In the genomic region with DNA sequence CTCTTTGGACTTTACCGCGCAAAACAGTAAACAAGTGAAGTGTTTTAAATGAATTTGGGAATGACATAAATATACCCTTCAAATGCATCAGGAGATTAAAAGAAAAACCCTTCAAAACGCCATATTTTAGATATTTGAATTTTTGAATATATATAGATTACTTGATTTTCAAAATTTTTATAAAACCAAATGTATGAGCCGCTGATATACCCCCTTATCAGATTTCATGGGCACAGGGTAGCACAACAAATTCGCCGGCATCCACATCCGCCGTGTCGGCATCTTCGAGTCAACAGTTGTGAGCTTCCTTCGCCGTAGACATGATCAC, we compare ENCODE assay signal across 1 fruit fly cellular context.
TF ChIP-seq lines count a peak whose summit lies in the region.

A gene (plus strand): TSS at position 304 of the 328 bp plus-strand sequence.

TF ChIP-seq in whole organism, embryonic, 481 proteins besides CTCF, POLR2A, EP300 and RAD21 (continued from another document and continues in another):
- TF ChIP-seq CG8290 (GFP tag; optimal IDR thresholded peaks at IDR 0.05; lab: Kevin White, UChicago) (no peak), CG8290 (tag; optimal IDR thresholded peaks at IDR 0.05; lab: Kevin White, UChicago) (no peak), CG2120 (GFP tag; optimal IDR thresholded peaks at IDR 0.05; lab: Kevin White, UChicago) (peak; percentile 70), CG1792 (GFP tag; optimal IDR thresholded peaks at IDR 0.05; lab: Kevin White, UChicago) (no peak), tx (GFP tag; optimal IDR thresholded peaks at IDR 0.05; lab: Kevin White, UChicago) (no peak), rib (GFP tag; IDR thresholded peaks at IDR 0.05; lab: Robert Waterston, UW) (no peak), Stat92E (GFP tag; optimal IDR thresholded peaks at IDR 0.05; lab: Kevin White, UChicago) (no peak), CG15696 (tag; optimal IDR thresholded peaks at IDR 0.05; lab: Kevin White, UChicago) (no peak), CG13424 (tag; optimal IDR thresholded peaks at IDR 0.05; lab: Kevin White, UChicago) (peak; percentile 58), dmrt99B (tag; optimal IDR thresholded peaks at IDR 0.05; lab: Kevin White, UChicago) (peak; percentile 83), slbo (GFP tag; IDR thresholded peaks at IDR 0.05; lab: Robert Waterston, UW) (peak; percentile 84), run (tag; optimal IDR thresholded peaks at IDR 0.05; lab: Kevin White, UChicago) (peak; percentile 42), CG18619 (GFP tag; optimal IDR thresholded peaks at IDR 0.05; lab: Kevin White, UChicago) (peak; percentile 59), ranshi (GFP tag; IDR thresholded peaks at IDR 0.05; lab: Robert Waterston, UW) (peak; percentile 76), ems (GFP tag; optimal IDR thresholded peaks at IDR 0.05; lab: Kevin White, UChicago) (peak; percentile 41), CG17385 (GFP tag; optimal IDR thresholded peaks at IDR 0.05; lab: Kevin White, UChicago) (peak; percentile 72), CG30020 (tag; optimal IDR thresholded peaks at IDR 0.05; lab: Kevin White, UChicago) (no peak), salm (tag; optimal IDR thresholded peaks at IDR 0.05; lab: Kevin White, UChicago) (peak; percentile 16), CG7357 (GFP tag; IDR thresholded peaks at IDR 0.05; lab: Robert Waterston, UW) (peak; percentile 40; the same call in 1 of the 3 replicates), ash1 (GFP tag; optimal IDR thresholded peaks at IDR 0.05; lab: Kevin White, UChicago) (no peak), ssp (GFP tag; IDR thresholded peaks at IDR 0.05; lab: Robert Waterston, UW) (0 out of 2 replicates have a peak, but pooled peaks have one; percentile 26), Spps (tag; optimal IDR thresholded peaks at IDR 0.05; lab: Kevin White, UChicago) (no peak), HLH54F (GFP tag; optimal IDR thresholded peaks at IDR 0.05; lab: Kevin White, UChicago) (peak; percentile 37), CG31224 (GFP tag; IDR thresholded peaks at IDR 0.05; lab: Robert Waterston, UW) (no peak), CG10366 (GFP tag; IDR thresholded peaks at IDR 0.05; lab: Robert Waterston, UW) (peak; percentile 76), Deaf1 (tag; optimal IDR thresholded peaks at IDR 0.05; lab: Kevin White, UChicago) (peak; percentile 23), zen2 (GFP tag; IDR thresholded peaks at IDR 0.05; lab: Robert Waterston, UW; ENCODE audit: partially characterized antibody) (no peak), CG12744 (GFP tag; optimal IDR thresholded peaks at IDR 0.05; lab: Kevin White, UChicago) (no peak), gcm (GFP tag; optimal IDR thresholded peaks at IDR 0.05; lab: Kevin White, UChicago) (peak; percentile 58), inv (GFP tag; IDR thresholded peaks at IDR 0.05; lab: Robert Waterston, UW; ENCODE audit: partially characterized antibody) (no peak), HLH4C (GFP tag; IDR thresholded peaks at IDR 0.05; lab: Robert Waterston, UW; ENCODE audit: partially characterized antibody) (no peak), vnd (GFP tag; IDR thresholded peaks at IDR 0.05; lab: Robert Waterston, UW; ENCODE audit: partially characterized antibody) (no peak), Hey (tag; optimal IDR thresholded peaks at IDR 0.05; lab: Kevin White, UChicago) (no peak), CG12219 (GFP tag; optimal IDR thresholded peaks at IDR 0.05; lab: Kevin White, UChicago) (peak; percentile 52), sd (tag; optimal IDR thresholded peaks at IDR 0.05; lab: Kevin White, UChicago) (peak; percentile 27), CG18599 (GFP tag; optimal IDR thresholded peaks at IDR 0.05; lab: Kevin White, UChicago) (peak; percentile 83), CG4404 (GFP tag; IDR thresholded peaks at IDR 0.05; lab: Robert Waterston, UW) (peak; percentile 45), CG13287 (GFP tag; IDR thresholded peaks at IDR 0.05; lab: Robert Waterston, UW; ENCODE audit: partially characterized antibody) (no peak; the same call in 1 of the 2 replicates), CG11504 (tag; optimal IDR thresholded peaks at IDR 0.05; lab: Kevin White, UChicago) (peak; percentile 80), gt (GFP tag; IDR thresholded peaks at IDR 0.05; lab: Robert Waterston, UW) (no peak), PHDP (tag; optimal IDR thresholded peaks at IDR 0.05; lab: Kevin White, UChicago) (peak; percentile 71), CG12236 (GFP tag; optimal IDR thresholded peaks at IDR 0.05; lab: Kevin White, UChicago) (no peak), HLHmδ (GFP tag; optimal IDR thresholded peaks at IDR 0.05; lab: Kevin White, UChicago) (no peak), CG15601 (tag; optimal IDR thresholded peaks at IDR 0.05; lab: Kevin White, UChicago) (peak; percentile 9), ewg (GFP tag; optimal IDR thresholded peaks at IDR 0.05; lab: Kevin White, UChicago) (peak; percentile 21), CG14710 (tag; optimal IDR thresholded peaks at IDR 0.05; lab: Kevin White, UChicago) (peak; percentile 29), CG7839 (tag; optimal IDR thresholded peaks at IDR 0.05; lab: Kevin White, UChicago) (peak; percentile 78), maf-S (GFP tag; optimal IDR thresholded peaks at IDR 0.05; lab: Kevin White, UChicago) (no peak), sug (tag; optimal IDR thresholded peaks at IDR 0.05; lab: Kevin White, UChicago) (peak; percentile 5), CG4854 (GFP tag; optimal IDR thresholded peaks at IDR 0.05; lab: Kevin White, UChicago) (no peak), Max (GFP tag; optimal IDR thresholded peaks at IDR 0.05; lab: Kevin White, UChicago) (peak; percentile 6), unpg (GFP tag; optimal IDR thresholded peaks at IDR 0.05; lab: Kevin White, UChicago) (peak; percentile 74), Antp (GFP tag; optimal IDR thresholded peaks at IDR 0.05; lab: Kevin White, UChicago) (no peak), ato (GFP tag; IDR thresholded peaks at IDR 0.05; lab: Robert Waterston, UW; ENCODE audit: partially characterized antibody) (no peak), CG3407 (GFP tag; optimal IDR thresholded peaks at IDR 0.05; lab: Kevin White, UChicago) (peak; percentile 58), az2 (GFP tag; optimal IDR thresholded peaks at IDR 0.05; lab: Kevin White, UChicago) (peak; percentile 68), Dp (GFP tag; optimal IDR thresholded peaks at IDR 0.05; lab: Kevin White, UChicago) (no peak), lmd (GFP tag; IDR thresholded peaks at IDR 0.05; lab: Robert Waterston, UW) (peak; percentile 78), wdn (GFP tag; IDR thresholded peaks at IDR 0.05; lab: Robert Waterston, UW) (peak; percentile 72; the same call in 1 of the 2 replicates), BtbVII (GFP tag; optimal IDR thresholded peaks at IDR 0.05; lab: Kevin White, UChicago) (peak; percentile 70), CG16779 (GFP tag; IDR thresholded peaks at IDR 0.05; lab: Robert Waterston, UW) (no peak), scrt (GFP tag; optimal IDR thresholded peaks at IDR 0.05; lab: Kevin White, UChicago) (peak; percentile 42), bcd (GFP tag; optimal IDR thresholded peaks at IDR 0.05; lab: Kevin White, UChicago) (no peak), dimm (GFP tag; IDR thresholded peaks at IDR 0.05; lab: Robert Waterston, UW) (no peak), CG7928 (GFP tag; optimal IDR thresholded peaks at IDR 0.05; lab: Kevin White, UChicago) (no peak), fd64A (GFP tag; optimal IDR thresholded peaks at IDR 0.05; lab: Kevin White, UChicago) (no peak), CG17912 (GFP tag; optimal IDR thresholded peaks at IDR 0.05; lab: Kevin White, UChicago) (no peak), D (optimal IDR thresholded peaks at IDR 0.05; lab: Kevin White, UChicago) (no peak), D (GFP tag; optimal IDR thresholded peaks at IDR 0.05; lab: Kevin White, UChicago) (peak; percentile 51), Med (GFP tag; lab: Kevin White, UChicago) (peak; percentile 84), CG6765 (GFP tag; optimal IDR thresholded peaks at IDR 0.05; lab: Kevin White, UChicago) (no peak), Asciz (GFP tag; optimal IDR thresholded peaks at IDR 0.05; lab: Kevin White, UChicago) (peak; percentile 62), exex (tag; optimal IDR thresholded peaks at IDR 0.05; lab: Kevin White, UChicago) (no peak), wek (GFP tag; optimal IDR thresholded peaks at IDR 0.05; lab: Kevin White, UChicago) (no peak), BEAF-32 (GFP tag; optimal IDR thresholded peaks at IDR 0.05; lab: Kevin White, UChicago) (no peak), Drgx (GFP tag; IDR thresholded peaks at IDR 0.05; lab: Robert Waterston, UW) (peak; percentile 72), Bgb (GFP tag; IDR thresholded peaks at IDR 0.05; lab: Robert Waterston, UW; ENCODE audit: partially characterized antibody) (no peak), CG12299 (tag; optimal IDR thresholded peaks at IDR 0.05; lab: Kevin White, UChicago) (no peak), Lhr (GFP tag; optimal IDR thresholded peaks at IDR 0.05; lab: Kevin White, UChicago) (peak; percentile 24), hb (GFP tag; IDR thresholded peaks at IDR 0.05; lab: Robert Waterston, UW; ENCODE audit: partially characterized antibody) (no peak), pan (optimal IDR thresholded peaks at IDR 0.05; lab: Kevin White, UChicago) (no peak), pan (GFP tag; optimal IDR thresholded peaks at IDR 0.05 in 1 of 2, IDR thresholded peaks at IDR 0.05 in 1 of 2) (peak in 1 of 2 experiments; percentile 82), jigr1 (GFP tag; IDR thresholded peaks at IDR 0.05; lab: Robert Waterston, UW) (no peak), Lpt (GFP tag; optimal IDR thresholded peaks at IDR 0.05; lab: Kevin White, UChicago) (no peak), Hr3 (GFP tag; optimal IDR thresholded peaks at IDR 0.05; lab: Kevin White, UChicago) (peak; percentile 45), ara (GFP tag; IDR thresholded peaks at IDR 0.05; lab: Robert Waterston, UW) (peak; percentile 84), mirr (GFP tag; optimal IDR thresholded peaks at IDR 0.05; lab: Kevin White, UChicago) (no peak), z (GFP tag; IDR thresholded peaks at IDR 0.05; lab: Robert Waterston, UW) (peak; percentile 20; the same call in 1 of the 3 replicates), p53 (GFP tag; optimal IDR thresholded peaks at IDR 0.05; lab: Kevin White, UChicago) (no peak), C15 (GFP tag; IDR thresholded peaks at IDR 0.05; lab: Robert Waterston, UW) (0 out of 3 replicates have a peak, but pooled peaks have one; percentile 35), CG14860 (GFP tag; IDR thresholded peaks at IDR 0.05; lab: Robert Waterston, UW; ENCODE audit: partially characterized antibody) (no peak), CG4282 (GFP tag; optimal IDR thresholded peaks at IDR 0.05; lab: Kevin White, UChicago) (no peak), pho (GFP tag; optimal IDR thresholded peaks at IDR 0.05; lab: Kevin White, UChicago) (peak; percentile 44), lbe (GFP tag; optimal IDR thresholded peaks at IDR 0.05; lab: Kevin White, UChicago) (peak; percentile 27), ro (GFP tag; IDR thresholded peaks at IDR 0.05; lab: Robert Waterston, UW) (peak; percentile 36; the same call in 1 of the 2 replicates), CG3995 (GFP tag; optimal IDR thresholded peaks at IDR 0.05; lab: Kevin White, UChicago) (no peak), cato (GFP tag; optimal IDR thresholded peaks at IDR 0.05; lab: Kevin White, UChicago; ENCODE audit: borderline replicate concordance) (no peak), CG4730 (GFP tag; IDR thresholded peaks at IDR 0.05; lab: Robert Waterston, UW) (peak; percentile 72), CG2678 (tag; optimal IDR thresholded peaks at IDR 0.05; lab: Kevin White, UChicago) (peak; percentile 76), CG11456 (GFP tag; IDR thresholded peaks at IDR 0.05; lab: Robert Waterston, UW) (peak; percentile 71; the same call in 2 of the 3 replicates), fu2 (GFP tag; optimal IDR thresholded peaks at IDR 0.05; lab: Kevin White, UChicago) (no peak), ken (GFP tag; IDR thresholded peaks at IDR 0.05; lab: Robert Waterston, UW) (peak; percentile 48; the same call in 1 of the 3 replicates), CG42726 (GFP tag; IDR thresholded peaks at IDR 0.05; lab: Robert Waterston, UW; ENCODE audit: partially characterized antibody) (no peak), repo (GFP tag; optimal IDR thresholded peaks at IDR 0.05; lab: Kevin White, UChicago) (no peak), CG13775 (GFP tag; optimal IDR thresholded peaks at IDR 0.05; lab: Kevin White, UChicago) (peak; percentile 54), klu (GFP tag; IDR thresholded peaks at IDR 0.05; lab: Robert Waterston, UW) (peak; percentile 58; the same call in 1 of the 2 replicates), twi (tag; optimal IDR thresholded peaks at IDR 0.05; lab: Kevin White, UChicago) (no peak), CG17361 (GFP tag; IDR thresholded peaks at IDR 0.05; lab: Robert Waterston, UW) (peak; percentile 72), nerfin-2 (GFP tag; IDR thresholded peaks at IDR 0.05; lab: Robert Waterston, UW; ENCODE audit: partially characterized antibody) (no peak), CG9215 (GFP tag; IDR thresholded peaks at IDR 0.05; lab: Robert Waterston, UW) (peak; percentile 38), crp (GFP tag; optimal IDR thresholded peaks at IDR 0.05; lab: Kevin White, UChicago) (peak in 1 of 2 experiments; percentile 15), trh (GFP tag; optimal IDR thresholded peaks at IDR 0.05; lab: Kevin White, UChicago) (peak; percentile 11), CG13123 (GFP tag; optimal IDR thresholded peaks at IDR 0.05; lab: Kevin White, UChicago) (no peak), CG1602 (GFP tag; optimal IDR thresholded peaks at IDR 0.05; lab: Kevin White, UChicago) (peak; percentile 47), CG10431 (GFP tag; optimal IDR thresholded peaks at IDR 0.05; lab: Kevin White, UChicago) (no peak), CG10147 (GFP tag; optimal IDR thresholded peaks at IDR 0.05; lab: Kevin White, UChicago) (peak; percentile 28), seq (GFP tag; IDR thresholded peaks at IDR 0.05; lab: Robert Waterston, UW) (peak; percentile 80), eve (GFP tag; optimal IDR thresholded peaks at IDR 0.05; lab: Kevin White, UChicago) (no peak), CG11723 (GFP tag; optimal IDR thresholded peaks at IDR 0.05; lab: Kevin White, UChicago) (peak; percentile 30), CG15269 (tag; optimal IDR thresholded peaks at IDR 0.05; lab: Kevin White, UChicago) (no peak), Nf-YC (tag; optimal IDR thresholded peaks at IDR 0.05; lab: Kevin White, UChicago) (no peak), sens-2 (GFP tag; IDR thresholded peaks at IDR 0.05; lab: Robert Waterston, UW) (no peak), dm (GFP tag; optimal IDR thresholded peaks at IDR 0.05; lab: Kevin White, UChicago) (no peak), CG11398 (GFP tag; optimal IDR thresholded peaks at IDR 0.05; lab: Kevin White, UChicago) (no peak), CG7745 (tag; optimal IDR thresholded peaks at IDR 0.05; lab: Kevin White, UChicago) (no peak), sr (GFP tag; IDR thresholded peaks at IDR 0.05; lab: Robert Waterston, UW) (peak; percentile 35; the same call in 1 of the 3 replicates), CG17612 (GFP tag; IDR thresholded peaks at IDR 0.05; lab: Robert Waterston, UW) (0 out of 2 replicates have a peak, but pooled peaks have one; percentile 32)
